Fruit fly (Drosophila melanogaster) whole organism, embryonic: ENCODE data around the gene CG14234.

ENCODE experiments used
- Ada2b ChIP-seq: fragments of 200-800 bp; sonication (Bioruptor generic); IDR thresholded peaks from 2 replicates; pipeline ENCODE4 v1.3.6; 2022; ENCODE audit warnings: missing biosample characterization, missing genetic modification characterization
- Atf6 ChIP-seq: fragments of 200-800 bp; sonication (Bioruptor generic); IDR thresholded peaks from 2 replicates; pipeline ENCODE4 v1.3.6; 2022; ENCODE audit warnings: missing biosample characterization, missing genetic modification characterization
- C15 ChIP-seq: fragments of 200-800 bp; sonication (Bioruptor generic); IDR thresholded peaks from 3 replicates; pipeline ENCODE4 v1.3.6; 2022; ENCODE audit warnings: missing biosample characterization, missing genetic modification characterization
- CG10462 ChIP-seq: fragments of 200-800 bp; sonication (Bioruptor generic); optimal IDR thresholded peaks from 2 replicates; lab custom pipeline; 2016; ENCODE audit warnings: missing biosample characterization, missing genetic modification characterization
- CG10543 ChIP-seq: fragments of 200-800 bp; sonication (Bioruptor generic); optimal IDR thresholded peaks from 3 replicates; lab custom pipeline; 2017; ENCODE audit warnings: missing biosample characterization, mild to moderate bottlenecking, missing genetic modification characterization, moderate library complexity
- CG11696 ChIP-seq: fragments of 200-800 bp; sonication (Bioruptor generic); IDR thresholded peaks from 2 replicates; pipeline ENCODE4 v1.3.6; 2022; ENCODE audit warnings: missing biosample characterization, missing genetic modification characterization
- CG12391 ChIP-seq: fragments of 200-800 bp; sonication (Bioruptor generic); optimal IDR thresholded peaks from 3 replicates; lab custom pipeline; 2018; ENCODE audit warnings: missing biosample characterization, mild to moderate bottlenecking, missing genetic modification characterization, moderate library complexity
- CG12769 ChIP-seq: fragments of 200-800 bp; sonication (Bioruptor generic); optimal IDR thresholded peaks from 2 replicates; lab custom pipeline; 2019; ENCODE audit warnings: missing biosample characterization, mild to moderate bottlenecking, missing genetic modification characterization, moderate library complexity
- CG13123 ChIP-seq: fragments of 200-800 bp; sonication (Bioruptor generic); optimal IDR thresholded peaks from 2 replicates; lab custom pipeline; 2016; ENCODE audit warnings: missing biosample characterization, missing genetic modification characterization
- CG13296 ChIP-seq: fragments of 200-800 bp; sonication (Bioruptor generic); optimal IDR thresholded peaks from 3 replicates; lab custom pipeline; 2018; ENCODE audit warnings: missing biosample characterization, mild to moderate bottlenecking, missing genetic modification characterization
- CG13775 ChIP-seq: fragments of 200-800 bp; sonication (Bioruptor generic); optimal IDR thresholded peaks from 3 replicates; lab custom pipeline; 2017; ENCODE audit warnings: missing biosample characterization, mild to moderate bottlenecking, missing genetic modification characterization
- CG14667 ChIP-seq: fragments of 200-800 bp; sonication (Bioruptor generic); IDR thresholded peaks from 2 replicates; pipeline ENCODE4 v1.3.6; 2022; ENCODE audit warnings: missing biosample characterization, missing genetic modification characterization
- CG16813 ChIP-seq: fragments of 200-800 bp; sonication (Bioruptor generic); IDR thresholded peaks from 3 replicates; pipeline ENCODE4 v1.3.6; 2022; ENCODE audit warnings: missing biosample characterization, missing genetic modification characterization; ENCODE audit not compliant: partially characterized antibody
- CG3838 ChIP-seq: fragments of 200-800 bp; sonication (Bioruptor generic); optimal IDR thresholded peaks from 3 replicates; lab custom pipeline; 2016; ENCODE audit warnings: missing biosample characterization, missing genetic modification characterization
- CG4730 ChIP-seq: fragments of 200-800 bp; sonication (Bioruptor generic); IDR thresholded peaks from 2 replicates; pipeline ENCODE4 v1.3.6; 2022; ENCODE audit warnings: missing biosample characterization, missing genetic modification characterization
- CG6175 ChIP-seq: fragments of 200-800 bp; sonication (Bioruptor generic); IDR thresholded peaks from 3 replicates; pipeline ENCODE4 v1.3.6; 2022; ENCODE audit warnings: missing biosample characterization, missing genetic modification characterization
- CG7786 ChIP-seq: fragments of 200-800 bp; sonication (Bioruptor generic); optimal IDR thresholded peaks from 2 replicates; lab custom pipeline; 2016; ENCODE audit warnings: missing biosample characterization, missing genetic modification characterization
- CG7987 ChIP-seq: fragments of 200-800 bp; sonication (Bioruptor generic); optimal IDR thresholded peaks from 2 replicates; lab custom pipeline; 2018; ENCODE audit warnings: missing biosample characterization, mild to moderate bottlenecking, missing genetic modification characterization, moderate library complexity
- CG8924 ChIP-seq: fragments of 200-800 bp; optimal IDR thresholded peaks from 3 replicates; lab custom pipeline; 2019; ENCODE audit warnings: missing biosample characterization, mild to moderate bottlenecking, missing genetic modification characterization, moderate library complexity
- CHES-1-like ChIP-seq: fragments of 200-800 bp; sonication (Bioruptor generic); optimal IDR thresholded peaks from 2 replicates; lab custom pipeline; 2016; ENCODE audit warnings: missing biosample characterization, missing genetic modification characterization
- Dbx ChIP-seq: fragments of 200-800 bp; sonication (Bioruptor generic); IDR thresholded peaks from 3 replicates; pipeline ENCODE4 v1.3.6; 2022; ENCODE audit warnings: missing biosample characterization, missing genetic modification characterization
- Dek ChIP-seq: fragments of 200-800 bp; sonication (Bioruptor generic); optimal IDR thresholded peaks from 3 replicates; lab custom pipeline; 2019; ENCODE audit warnings: missing biosample characterization, mild to moderate bottlenecking, missing genetic modification characterization, moderate library complexity
- HLH3B ChIP-seq: fragments of 200-800 bp; sonication (Bioruptor generic); IDR thresholded peaks from 2 replicates; pipeline ENCODE4 v1.3.6; 2022; ENCODE audit warnings: missing biosample characterization, missing genetic modification characterization
- Hmx ChIP-seq: fragments of 200-800 bp; sonication (Bioruptor generic); optimal IDR thresholded peaks from 2 replicates; lab custom pipeline; 2016; ENCODE audit warnings: missing biosample characterization, missing genetic modification characterization
- Lhr ChIP-seq: fragments of 200-800 bp; sonication (Bioruptor generic); optimal IDR thresholded peaks from 3 replicates; lab custom pipeline; 2017; ENCODE audit warnings: mild to moderate bottlenecking, missing biosample characterization, missing genetic modification reagents, missing genetic modification characterization
- Mrtf ChIP-seq: fragments of 200-800 bp; sonication (Bioruptor generic); IDR thresholded peaks from 3 replicates; pipeline ENCODE4 v1.3.6; 2022; ENCODE audit warnings: missing biosample characterization, missing genetic modification characterization
- Oaz ChIP-seq: fragments of 200-800 bp; sonication (Bioruptor generic); IDR thresholded peaks from 2 replicates; pipeline ENCODE4 v1.3.6; 2022; ENCODE audit warnings: missing biosample characterization, missing genetic modification characterization
- Oli ChIP-seq: fragments of 200-800 bp; sonication (Bioruptor generic); optimal IDR thresholded peaks from 2 replicates; lab custom pipeline; 2018; ENCODE audit warnings: missing biosample characterization, mild to moderate bottlenecking, missing genetic modification characterization, moderate library complexity
- TFAM ChIP-seq: fragments of 200-800 bp; sonication (Bioruptor generic); optimal IDR thresholded peaks from 2 replicates; lab custom pipeline; 2017; ENCODE audit warnings: missing biosample characterization, missing genetic modification characterization, inconsistent platforms
- Trl ChIP-seq, 3 experiments: fragments of >200 bp in 2 of 3; fragments of 200-800 bp in 1 of 3; sonication (Bioruptor generic) in 1 of 3; optimal IDR thresholded peaks; 2 replicates in 1 of 3; 3 replicates in 2 of 3; lab custom pipeline; 2016 to 2017; ENCODE audit warnings: missing biosample characterization in 1 of 3, missing genetic modification characterization in 1 of 3
- ap ChIP-seq: fragments of 200-800 bp; sonication (Bioruptor generic); IDR thresholded peaks from 2 replicates; pipeline ENCODE4 v1.3.6; 2022; ENCODE audit warnings: missing biosample characterization, missing genetic modification characterization
- chm ChIP-seq: fragments of 200-800 bp; sonication (Bioruptor generic); IDR thresholded peaks from 2 replicates; pipeline ENCODE4 v1.3.6; 2022; ENCODE audit warnings: missing biosample characterization, missing genetic modification characterization
- crc ChIP-seq: fragments of 200-800 bp; sonication (Bioruptor generic); optimal IDR thresholded peaks from 2 replicates; lab custom pipeline; 2016; ENCODE audit warnings: missing biosample characterization, missing genetic modification characterization
- croc ChIP-seq: fragments of 200-800 bp; sonication (Bioruptor generic); conservative IDR thresholded peaks from 3 replicates; pipeline ENCODE4 v1.3.6; 2022; ENCODE audit warnings: missing biosample characterization, missing genetic modification characterization
- exex ChIP-seq: fragments of 200-800 bp; sonication (Bioruptor generic); optimal IDR thresholded peaks from 4 replicates; lab custom pipeline; 2018; ENCODE audit warnings: missing biosample characterization, mild to moderate bottlenecking, missing genetic modification characterization, moderate library complexity
- gt ChIP-seq: fragments of 200-800 bp; sonication (Bioruptor generic); IDR thresholded peaks from 2 replicates; pipeline ENCODE4 v1.3.6; 2022; ENCODE audit warnings: missing biosample characterization, missing genetic modification characterization
- h ChIP-seq: fragments of >200 bp; optimal IDR thresholded peaks from 2 replicates; lab custom pipeline; 2017
- ham ChIP-seq: fragments of 200-800 bp; sonication (Bioruptor generic); IDR thresholded peaks from 2 replicates; pipeline ENCODE4 v1.3.6; 2022; ENCODE audit warnings: missing biosample characterization, missing genetic modification characterization
- hb ChIP-seq: fragments of 200-800 bp; sonication (Bioruptor generic); IDR thresholded peaks from 3 replicates; pipeline ENCODE4 v1.3.6; 2022; ENCODE audit warnings: missing biosample characterization, missing genetic modification characterization; ENCODE audit not compliant: partially characterized antibody
- hkb ChIP-seq, 2 experiments: fragments of 200-800 bp in 1 of 2; fragments of >200 bp in 1 of 2; sonication (Bioruptor generic) in 1 of 2; IDR thresholded peaks in 1 of 2; optimal IDR thresholded peaks in 1 of 2; 2 replicates each; pipeline versions ENCODE4 v1.3.6 to Lab custom; 2017 to 2022; ENCODE audit warnings: missing biosample characterization in 1 of 2, missing genetic modification characterization in 1 of 2
- lov ChIP-seq, 2 experiments: fragments of 200-800 bp in 1 of 2; fragments of >200 bp in 1 of 2; sonication (Bioruptor generic) in 1 of 2; IDR thresholded peaks in 1 of 2; optimal IDR thresholded peaks in 1 of 2; 2 replicates in 1 of 2; 3 replicates in 1 of 2; pipeline versions ENCODE4 v1.3.6 to Lab custom; 2017 to 2022; ENCODE audit warnings: missing biosample characterization in 1 of 2, missing genetic modification characterization in 1 of 2
- mld ChIP-seq: fragments of 200-800 bp; sonication (Bioruptor generic); IDR thresholded peaks from 3 replicates; pipeline ENCODE4 v1.3.6; 2022; ENCODE audit warnings: missing biosample characterization, missing genetic modification characterization; ENCODE audit not compliant: partially characterized antibody
- sc ChIP-seq, 3 experiments: fragments of >200 bp in 2 of 3; fragments of 200-800 bp in 1 of 3; sonication (Bioruptor generic) in 1 of 3; optimal IDR thresholded peaks; 2 replicates in 2 of 3; 3 replicates in 1 of 3; lab custom pipeline; 2017; ENCODE audit warnings: mild to moderate bottlenecking in 1 of 3, missing biosample characterization in 1 of 3, missing genetic modification characterization in 1 of 3, missing genetic modification reagents in 1 of 3
- sens ChIP-seq: fragments of 200-800 bp; sonication (Bioruptor generic); peaks from one replicate; lab custom pipeline; 2016; ENCODE audit warnings: missing biosample characterization, missing genetic modification characterization
- sim ChIP-seq: fragments of 200-800 bp; sonication (Bioruptor generic); IDR thresholded peaks from 2 replicates; pipeline ENCODE4 v1.3.6; 2022; ENCODE audit warnings: missing biosample characterization, missing genetic modification characterization
- stc ChIP-seq: fragments of 200-800 bp; sonication (Bioruptor generic); IDR thresholded peaks from 2 replicates; pipeline ENCODE4 v1.3.6; 2022; ENCODE audit warnings: missing biosample characterization, missing genetic modification characterization
- tin ChIP-seq: fragments of 200-800 bp; sonication (Bioruptor generic); optimal IDR thresholded peaks from 3 replicates; lab custom pipeline; 2016; ENCODE audit warnings: missing biosample characterization, missing genetic modification characterization
- usp ChIP-seq: fragments of >200 bp; optimal IDR thresholded peaks from 2 replicates; lab custom pipeline; 2017; ENCODE audit warnings: missing biosample characterization, missing genetic modification characterization
- vnd ChIP-seq: fragments of 200-800 bp; sonication (Bioruptor generic); IDR thresholded peaks from 3 replicates; pipeline ENCODE4 v1.3.6; 2022; ENCODE audit warnings: missing biosample characterization, missing genetic modification characterization; ENCODE audit not compliant: partially characterized antibody
- yki ChIP-seq: fragments of >200 bp; optimal IDR thresholded peaks from 3 replicates; lab custom pipeline; 2018
- zen ChIP-seq: fragments of 200-800 bp; sonication (Bioruptor generic); optimal IDR thresholded peaks from 3 replicates; lab custom pipeline; 2018; ENCODE audit warnings: missing biosample characterization, mild to moderate bottlenecking, missing genetic modification characterization, moderate library complexity

CG14234 gene

DNA sequence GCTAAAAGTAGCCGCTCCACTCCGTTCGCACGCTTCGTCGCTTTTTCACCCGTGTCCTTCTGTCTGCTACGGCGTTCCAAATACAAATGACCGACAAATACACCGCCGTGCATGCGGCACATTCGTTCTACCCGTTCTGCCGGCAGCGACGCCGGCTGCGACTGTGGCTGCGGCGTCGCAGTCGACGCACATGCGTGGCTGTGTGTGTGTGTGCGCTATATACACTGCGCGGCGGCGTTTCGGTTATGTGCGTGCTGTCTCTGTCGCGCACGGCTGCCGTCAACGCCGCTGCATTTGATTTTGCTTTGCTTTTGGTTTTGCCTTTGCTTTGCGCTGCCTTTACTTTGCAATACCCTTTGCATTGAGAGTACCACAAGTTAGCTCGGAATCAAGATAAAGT is 48.1 kb downstream of the CG14234 start, which contains the start of gene zld (continued):
- TF ChIP-seq Atf6 (GFP tag; lab: Robert Waterston, UW) (no peak), ap (GFP tag; lab: Robert Waterston, UW) (no peak), chm (peak; percentile 60; the same call in 1 of the 2 replicates), Oaz (GFP tag; lab: Robert Waterston, UW) (no peak), h (lab: Kevin White, UChicago) (no peak), CG8924 (peak; percentile 43), CG11696 (GFP tag; lab: Robert Waterston, UW) (no peak), CG10462 (no peak), tin (GFP tag; lab: Kevin White, UChicago) (no peak), CG4730 (GFP tag; lab: Robert Waterston, UW) (no peak), CG13123 (GFP tag; lab: Kevin White, UChicago) (no peak), sens (peak; percentile 85), TFAM (no peak), CG14667 (GFP tag; lab: Robert Waterston, UW) (no peak), C15 (GFP tag; lab: Robert Waterston, UW) (no peak), Dbx (0 out of 3 replicates have a peak, but pooled peaks have one; percentile 10), CG6175 (GFP tag; lab: Robert Waterston, UW) (no peak), CG7987 (GFP tag; lab: Kevin White, UChicago) (no peak), Mrtf (GFP tag; lab: Robert Waterston, UW) (no peak), CG7786 (GFP tag; lab: Kevin White, UChicago) (no peak), sim (GFP tag; lab: Robert Waterston, UW) (no peak), yki (lab: Kevin White, UChicago) (no peak), Trl (optimal IDR thresholded peaks at IDR 0.05; lab: Kevin White, UChicago) (no peak), Trl (GFP tag; optimal IDR thresholded peaks at IDR 0.05; lab: Kevin White, UChicago) (no peak), ham (GFP tag; lab: Robert Waterston, UW) (no peak), Dek (no peak), CG12769 (tag; lab: Kevin White, UChicago) (no peak), stc (GFP tag; lab: Robert Waterston, UW) (no peak), CHES-1-like (GFP tag; lab: Kevin White, UChicago) (no peak), CG10543 (GFP tag; lab: Kevin White, UChicago) (no peak), CG16813 (no peak), CG3838 (GFP tag; lab: Kevin White, UChicago) (no peak), HLH3B (GFP tag; lab: Robert Waterston, UW) (no peak), crc (GFP tag; lab: Kevin White, UChicago) (no peak), mld (GFP tag; lab: Robert Waterston, UW) (no peak), croc (GFP tag; lab: Robert Waterston, UW) (no peak), CG13296 (GFP tag; lab: Kevin White, UChicago) (no peak), CG13775 (GFP tag; lab: Kevin White, UChicago) (no peak), sc (optimal IDR thresholded peaks at IDR 0.05; lab: Kevin White, UChicago) (no peak), sc (GFP tag; optimal IDR thresholded peaks at IDR 0.05; lab: Kevin White, UChicago) (no peak), hb (no peak), Oli (no peak), vnd (GFP tag; lab: Robert Waterston, UW) (no peak), gt (GFP tag; lab: Robert Waterston, UW) (no peak), Hmx (no peak), Ada2b (GFP tag; lab: Robert Waterston, UW) (no peak), hkb (optimal IDR thresholded peaks at IDR 0.05; lab: Kevin White, UChicago) (no peak), hkb (GFP tag; IDR thresholded peaks at IDR 0.05; lab: Robert Waterston, UW) (no peak), Lhr (no peak), usp (GFP tag; lab: Kevin White, UChicago) (no peak), CG12391 (tag; lab: Kevin White, UChicago) (peak; percentile 6), lov (optimal IDR thresholded peaks at IDR 0.05; lab: Kevin White, UChicago) (no peak), lov (GFP tag; IDR thresholded peaks at IDR 0.05; lab: Robert Waterston, UW) (0 out of 3 replicates have a peak, but pooled peaks have one; percentile 60), zen (peak; percentile 19), exex (tag; lab: Kevin White, UChicago) (no peak)
